Fruit fly (Drosophila melanogaster) Kc167 (cell line): ENCODE results near the gene CG3032.

ENCODE experiments used
- Myc ChIP-seq: fragments of >200 bp; optimal IDR thresholded peaks from 2 replicates; lab custom pipeline; 2017; ENCODE audit warnings: missing external identifiers
- Sin3A ChIP-seq: fragments of >200 bp; optimal IDR thresholded peaks from 2 replicates; lab custom pipeline; 2018; ENCODE audit warnings: missing external identifiers
- h ChIP-seq: fragments of >200 bp; optimal IDR thresholded peaks from 3 replicates; lab custom pipeline; 2018; ENCODE audit warnings: missing external identifiers
- insv ChIP-seq: fragments of >200 bp; optimal IDR thresholded peaks from 3 replicates; lab custom pipeline; 2018; ENCODE audit warnings: missing external identifiers
- psq ChIP-seq: fragments of >200 bp; optimal IDR thresholded peaks from 2 replicates; lab custom pipeline; 2017; ENCODE audit warnings: missing external identifiers
- ttk ChIP-seq: sonication (Bioruptor generic); optimal IDR thresholded peaks from 2 replicates; lab custom pipeline; 2017; ENCODE audit warnings: missing external identifiers

Gene CG3032

DNA sequence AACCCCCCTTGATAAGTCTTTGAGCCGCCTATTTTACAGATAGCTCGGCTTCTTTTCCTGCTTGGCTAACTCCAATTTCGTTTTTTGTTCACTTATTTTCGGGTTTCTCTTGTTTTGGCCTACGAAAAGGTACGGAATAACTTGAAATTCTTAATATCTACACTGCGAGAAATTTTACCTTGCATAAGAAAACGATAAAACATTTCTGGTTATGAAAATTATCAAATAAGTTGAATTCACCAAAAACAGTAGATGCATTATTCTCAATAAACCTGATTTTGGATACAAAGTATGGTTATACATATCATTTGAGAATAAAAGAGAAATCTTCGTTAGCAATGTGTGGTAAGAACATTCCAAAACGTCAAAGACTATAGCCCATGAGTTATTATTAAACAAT, 31.6 kb downstream of the CG3032 start:
- TF ChIP-seq insv (lab: Kevin White, UChicago): no peak
- no peak for TF ChIP-seq h (lab: Kevin White, UChicago)
- TF ChIP-seq psq (lab: Kevin White, UChicago): no peak
- no peak for TF ChIP-seq ttk
- no peak for TF ChIP-seq Sin3A (lab: Kevin White, UChicago)
- TF ChIP-seq Myc (lab: Kevin White, UChicago): no peak

DNA sequence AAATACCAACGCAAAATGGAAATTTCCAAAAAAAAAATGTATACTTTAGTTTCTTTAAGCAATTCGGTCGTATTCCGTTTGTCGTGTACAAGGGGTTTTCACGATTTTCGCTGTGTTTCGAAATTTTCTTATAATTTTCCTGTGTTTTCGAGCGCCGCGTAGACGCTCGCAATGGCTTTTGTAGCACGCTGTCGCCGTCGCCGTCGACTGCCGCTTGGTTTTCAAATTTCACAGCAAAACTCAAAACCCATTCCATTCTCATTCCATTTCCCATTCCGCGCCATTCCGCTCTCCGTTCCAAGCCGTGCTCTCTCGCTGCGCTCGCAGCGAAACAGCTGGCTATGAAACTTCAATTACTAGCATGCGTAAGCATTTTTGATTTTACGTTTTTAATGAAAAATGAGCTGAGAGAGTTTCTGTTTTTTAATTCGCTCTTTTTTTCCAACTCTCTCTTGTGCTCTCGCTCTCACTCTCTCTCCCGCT, 32.2 kb downstream of the CG3032 start:
- TF ChIP-seq Sin3A (lab: Kevin White, UChicago) (no peak), insv (lab: Kevin White, UChicago) (no peak), psq (lab: Kevin White, UChicago) (no peak), ttk (no peak), Myc (lab: Kevin White, UChicago) (no peak), h (lab: Kevin White, UChicago) (no peak)

DNA sequence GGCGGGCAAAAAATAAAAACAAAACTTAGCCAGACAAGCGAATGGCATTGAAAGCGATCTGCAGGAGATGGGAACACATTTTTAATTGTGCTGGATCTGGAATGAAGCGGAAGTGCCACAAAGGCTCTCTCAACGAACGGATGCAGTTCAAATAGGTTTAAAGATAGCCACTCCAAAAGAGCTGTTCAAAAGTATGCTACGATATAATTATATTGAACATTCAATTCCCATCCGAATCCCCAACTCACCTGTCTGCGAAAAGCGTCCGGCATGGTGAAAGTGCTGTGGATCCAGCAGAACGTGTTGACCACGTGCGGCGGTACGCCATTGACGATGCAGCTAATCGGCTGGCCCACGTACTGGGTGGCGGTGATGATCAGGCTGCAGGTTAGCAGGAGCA, 36.8 kb downstream of the CG3032 start:
- TF ChIP-seq ttk (no peak), Sin3A (lab: Kevin White, UChicago) (no peak), insv (lab: Kevin White, UChicago) (no peak), h (lab: Kevin White, UChicago) (no peak), Myc (lab: Kevin White, UChicago) (no peak), psq (lab: Kevin White, UChicago) (no peak)

DNA sequence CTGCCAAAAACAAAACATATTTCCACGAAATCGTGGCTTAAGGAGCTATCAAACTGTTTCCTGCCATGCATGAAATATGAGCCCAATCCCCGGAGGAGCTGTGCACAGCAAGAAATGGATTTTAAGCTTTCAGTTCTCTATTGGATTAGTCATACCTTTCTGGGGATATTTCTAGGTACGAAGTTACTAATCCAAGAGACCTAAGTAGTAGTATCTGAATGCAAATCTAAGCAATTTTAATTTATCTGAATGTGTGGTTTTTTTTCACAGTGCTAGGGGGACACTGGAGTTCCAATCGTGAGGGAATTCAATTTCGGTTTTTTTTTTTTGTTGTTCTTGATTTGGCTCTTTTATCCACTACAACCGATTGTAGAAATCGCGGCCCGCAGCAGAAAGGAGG, 37.3 kb downstream of the CG3032 start:
- no peak for TF ChIP-seq Myc (lab: Kevin White, UChicago)
- no peak for TF ChIP-seq ttk
- no peak for TF ChIP-seq psq (lab: Kevin White, UChicago)
- no peak for TF ChIP-seq h (lab: Kevin White, UChicago)
- no peak for TF ChIP-seq insv (lab: Kevin White, UChicago)
- no peak for TF ChIP-seq Sin3A (lab: Kevin White, UChicago)

DNA sequence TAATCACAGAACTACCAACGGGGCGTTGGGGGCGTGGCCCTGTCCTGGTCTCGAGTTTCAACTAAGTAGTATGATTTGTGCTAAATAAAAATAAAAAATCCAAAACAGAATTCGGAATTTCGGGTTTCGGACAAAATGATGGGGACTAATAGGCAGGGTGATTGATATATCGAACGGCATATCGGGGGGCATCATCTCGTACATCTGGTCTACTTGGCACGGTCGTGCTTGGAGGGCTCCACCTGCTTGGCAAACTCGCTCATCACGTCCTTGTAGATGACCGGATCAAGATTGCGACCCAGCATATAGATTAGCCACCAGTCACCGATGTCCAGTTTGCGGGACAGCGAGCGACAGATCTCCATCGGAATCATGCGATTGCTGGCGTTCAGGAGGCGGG, 39.5 kb downstream of the CG3032 start:
- no peak for TF ChIP-seq h (lab: Kevin White, UChicago)
- TF ChIP-seq ttk: no peak

DNA sequence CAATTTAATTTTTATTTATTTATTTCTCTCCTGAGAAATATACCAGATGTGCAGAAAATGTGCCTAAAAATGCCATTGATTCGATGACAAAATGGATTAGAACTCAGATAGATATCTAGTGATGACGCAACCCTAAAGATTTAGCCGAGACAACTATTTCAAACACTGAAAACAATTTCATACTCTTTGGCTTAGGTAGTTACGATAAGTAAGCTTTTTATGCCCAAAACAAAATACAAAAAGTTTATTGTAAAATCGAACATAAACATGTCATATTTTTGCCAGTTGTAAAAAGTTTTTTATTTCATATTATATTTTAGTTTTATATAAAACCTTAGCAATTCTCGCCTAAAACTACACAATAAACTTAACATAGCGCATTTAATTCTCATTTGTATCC, 40.3 kb downstream of the CG3032 start, which contains the start of gene CG3040:
Gene CG3040, minus strand, starts transcription at position 54 of the 400 bp plus-strand sequence.
- TF ChIP-seq h (lab: Kevin White, UChicago) (no peak), ttk (no peak), Sin3A (lab: Kevin White, UChicago) (no peak), insv (lab: Kevin White, UChicago) (no peak), psq (lab: Kevin White, UChicago) (no peak)

DNA sequence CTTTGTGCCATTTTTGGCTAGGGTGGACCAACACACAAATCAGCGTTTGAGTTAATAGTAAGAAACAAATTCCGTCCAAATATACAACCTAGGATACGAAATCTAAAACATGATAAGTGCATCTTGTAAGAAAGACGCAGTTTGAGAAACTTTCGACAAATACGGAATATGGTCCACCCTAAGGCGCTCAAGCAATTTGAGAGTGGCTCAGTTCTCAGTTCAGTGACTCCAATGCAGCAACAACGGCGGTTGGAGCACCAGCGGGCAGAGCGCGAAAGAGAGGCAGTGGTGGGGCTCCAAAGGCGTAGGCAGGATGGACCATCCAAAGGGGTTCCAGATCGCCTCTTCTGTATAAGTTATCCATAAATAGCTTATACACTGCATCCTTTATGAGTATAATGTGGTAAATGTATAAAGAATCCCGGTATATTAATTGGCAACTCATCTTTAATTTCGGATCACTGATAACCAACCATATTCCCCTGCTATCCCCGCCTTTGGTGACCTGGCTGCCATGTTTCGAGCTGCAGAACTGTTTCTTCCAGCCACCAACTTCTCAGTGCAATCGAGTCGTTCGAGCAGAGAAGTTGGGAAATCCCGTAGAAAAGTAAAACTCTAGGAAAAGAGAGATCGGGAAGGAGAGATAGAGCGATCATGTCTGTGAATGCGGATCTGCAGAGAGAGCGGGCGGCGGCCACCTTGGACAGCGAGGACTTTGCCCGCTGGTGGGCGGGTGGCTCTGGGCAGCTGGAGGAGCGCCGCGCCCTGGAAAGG, 44.1 kb downstream of the CG3032 start, which contains the start of gene CG4586:
Gene CG4586, plus strand, starts transcription at position 555 of the 774 bp plus-strand sequence.
- no peak for TF ChIP-seq h (lab: Kevin White, UChicago)
- TF ChIP-seq psq (lab: Kevin White, UChicago): no peak
- TF ChIP-seq Myc (lab: Kevin White, UChicago): no peak
- TF ChIP-seq Sin3A (lab: Kevin White, UChicago): no peak
- no peak for TF ChIP-seq insv (lab: Kevin White, UChicago)
- no peak for TF ChIP-seq ttk

DNA sequence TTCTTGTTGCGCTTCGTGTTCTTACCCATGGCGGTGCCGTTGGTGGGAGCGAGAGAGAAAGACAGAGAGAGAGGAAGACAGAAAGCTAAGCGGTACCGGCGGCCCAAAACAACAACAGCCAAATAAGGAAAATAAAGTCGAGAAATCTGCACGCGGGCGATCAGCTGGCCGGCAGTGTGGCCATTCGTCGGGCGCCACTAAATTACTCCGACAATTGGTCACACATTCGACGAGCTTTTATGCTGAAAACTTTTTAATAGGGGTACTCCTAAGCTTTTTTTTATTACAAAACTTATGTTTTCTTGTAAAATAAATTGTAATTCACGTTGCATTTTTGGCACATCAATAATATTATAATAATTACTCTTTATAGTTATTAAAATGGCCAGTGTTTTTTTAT, 45.1 kb downstream of the CG3032 start, which contains the start of gene Setd3:
Gene Setd3, minus strand, starts transcription at position 187 of the 400 bp plus-strand sequence.
- TF ChIP-seq Myc (lab: Kevin White, UChicago) (no peak), psq (lab: Kevin White, UChicago) (no peak), Sin3A (lab: Kevin White, UChicago) (no peak), insv (lab: Kevin White, UChicago) (no peak), ttk (no peak), h (lab: Kevin White, UChicago) (no peak)
